Worm (Caenorhabditis elegans): Measurements from ENCODE around the gene ddn-3.
"Not testable (repeated sequence)": the region's sequence is repeated elsewhere in the genome, so short reads cannot be mapped to it uniquely, and the experiment has no call there.

ddn-3 gene

ce11 chrV:14324502-14325467 is 13.8 kb upstream of the ddn-3 start, which contains the start of the genes F47B8.4 and F47B8.18:
Gene F47B8.4, minus strand, starts transcription at chrV:14324673.
Gene F47B8.18, minus strand, starts transcription at chrV:14325464.
- no peak for TF ChIP-seq unc-62 (GFP tag; optimal IDR thresholded peaks at IDR 0.05)

- no peak for TF ChIP-seq unc-62 (GFP tag; optimal IDR thresholded peaks at IDR 0.05)
These were observed 11.7 kb upstream of the ddn-3 start, which contains the start of gene F47B8.3 for ce11 chrV:14322743-14323142. Gene F47B8.3, minus strand, starts transcription at chrV:14323003.

ce11 chrV:14320730-14321319 is 9.8 kb upstream of the ddn-3 start:
- TF ChIP-seq unc-62 (GFP tag; optimal IDR thresholded peaks at IDR 0.05): no peak

- no peak for TF ChIP-seq unc-62 (GFP tag; optimal IDR thresholded peaks at IDR 0.05)
These were observed 9.2 kb upstream of the ddn-3 start, which contains the start of gene F47B8.14 for ce11 chrV:14320246-14320645. Gene F47B8.14, plus strand, starts transcription at chrV:14320546.

- TF ChIP-seq unc-62 (GFP tag; optimal IDR thresholded peaks at IDR 0.05): no peak
These were observed 8.2 kb upstream of the ddn-3 start, which contains the start of gene F47B8.13 for ce11 chrV:14319101-14319781. Gene F47B8.13, minus strand, starts transcription at chrV:14319731.

ce11 chrV:14317621-14318020 is 6.6 kb upstream of the ddn-3 start:
- no peak for TF ChIP-seq unc-62 (GFP tag; optimal IDR thresholded peaks at IDR 0.05)

ce11 chrV:14317204-14317603 is 6.2 kb upstream of the ddn-3 start:
- TF ChIP-seq unc-62 (GFP tag; optimal IDR thresholded peaks at IDR 0.05): no peak

- no peak for TF ChIP-seq unc-62 (GFP tag; optimal IDR thresholded peaks at IDR 0.05)
These were observed 5.5 kb upstream of the ddn-3 start, which contains the start of gene F47B8.2 for ce11 chrV:14316525-14316924. Gene F47B8.2, minus strand, starts transcription at chrV:14316625.

ce11 chrV:14314236-14314635 is 3.2 kb upstream of the ddn-3 start, which contains the start of gene F47B8.1:
Gene F47B8.1, minus strand, starts transcription at chrV:14314336.
- TF ChIP-seq unc-62 (GFP tag; optimal IDR thresholded peaks at IDR 0.05): no peak

- no peak for TF ChIP-seq unc-62 (GFP tag; optimal IDR thresholded peaks at IDR 0.05)
These were observed 1.7 kb upstream of the ddn-3 start, which contains the start of gene F14D7.8 for ce11 chrV:14312695-14313094. Gene F14D7.8, minus strand, starts transcription at chrV:14312795.

ce11 chrV:14309632-14310031 is 1.4 kb downstream of the ddn-3 start, which contains the start of gene F14D7.14:
Gene F14D7.14, plus strand, starts transcription at chrV:14309932.
- TF ChIP-seq unc-62 (GFP tag; optimal IDR thresholded peaks at IDR 0.05): not testable (repeated sequence)

- not testable (repeated sequence) for TF ChIP-seq unc-62 (GFP tag; optimal IDR thresholded peaks at IDR 0.05)
These were observed 2.9 kb downstream of the ddn-3 start, which contains the start of gene spig-5 for ce11 chrV:14308164-14308563. Gene spig-5, plus strand, starts transcription at chrV:14308464.

ce11 chrV:14306771-14307170 is 4.2 kb downstream of the ddn-3 start, which contains the start of gene spig-4:
Gene spig-4, minus strand, starts transcription at chrV:14306871.
- not testable (repeated sequence) for TF ChIP-seq unc-62 (GFP tag; optimal IDR thresholded peaks at IDR 0.05)

- no peak for TF ChIP-seq unc-62 (GFP tag; optimal IDR thresholded peaks at IDR 0.05)
These were observed 9.9 kb downstream of the ddn-3 start, which contains the start of gene F14D7.6 for ce11 chrV:14301076-14301475. Gene F14D7.6, plus strand, starts transcription at chrV:14301413.

- no peak for TF ChIP-seq unc-62 (GFP tag; optimal IDR thresholded peaks at IDR 0.05)
These were observed 11.4 kb downstream of the ddn-3 start, which contains the start of the genes spig-3 and F14D7.12 for ce11 chrV:14299569-14300064. Gene spig-3, minus strand, starts transcription at chrV:14299669. Gene F14D7.12, plus strand, starts transcription at chrV:14300014.

Data from whole organism, dauer.